Worm (Caenorhabditis elegans): ENCODE results near the gene clec-179.

Gene clec-179

DNA sequence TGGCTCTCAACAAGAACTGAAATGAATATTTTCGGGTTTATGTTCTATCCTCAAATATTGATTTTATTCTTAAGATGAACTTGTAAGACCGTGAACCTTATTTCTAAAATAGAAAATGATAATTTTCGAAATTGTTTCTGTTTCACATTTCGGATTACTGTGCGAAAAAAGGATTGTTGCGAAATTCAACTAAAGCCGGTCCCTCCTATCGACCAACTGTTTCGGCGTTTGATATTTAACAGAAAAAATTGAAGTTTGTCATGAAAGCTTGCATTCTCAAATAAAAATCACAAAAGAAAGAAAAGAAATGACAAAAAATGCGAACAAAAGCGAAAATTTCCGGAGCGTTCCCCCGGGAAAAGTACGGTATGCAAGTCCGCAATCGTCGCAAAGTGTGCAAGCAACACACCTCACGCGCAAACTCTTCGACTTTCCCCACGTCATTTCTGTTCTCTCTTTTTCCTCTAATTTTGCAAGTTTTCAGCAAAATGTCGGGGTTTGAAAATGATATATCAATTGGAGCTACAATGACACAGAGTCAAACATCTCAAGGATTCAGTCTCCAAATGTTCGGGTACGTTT, 35.4 kb downstream of the clec-179 start, which contains the start of gene C34D4.4:
C34D4.4 (plus strand) TSS at position 342 of the 582 bp plus-strand sequence.
- peak; percentile 48 for TF ChIP-seq lin-15B (tag; optimal IDR thresholded peaks at IDR 0.05)
- TF ChIP-seq nhr-43 (tag; optimal IDR thresholded peaks at IDR 0.05; ENCODE audit: poor library complexity, severe bottlenecking), result no peak
- peak; percentile 16 for TF ChIP-seq nhr-25 (tag; optimal IDR thresholded peaks at IDR 0.05)
- peak; percentile 75 for TF ChIP-seq nfya-1 (tag; optimal IDR thresholded peaks at IDR 0.05; ENCODE audit: insufficient read depth)
- peak; percentile 14 for TF ChIP-seq lin-39 (tag; optimal IDR thresholded peaks at IDR 0.05)
- TF ChIP-seq snpc-4 (tag; optimal IDR thresholded peaks at IDR 0.05), result peak; percentile 28
- no peak for TF ChIP-seq ZK546.5 (tag; optimal IDR thresholded peaks at IDR 0.05)
- no peak for TF ChIP-seq unc-62 (GFP tag; optimal IDR thresholded peaks at IDR 0.05)
- TF ChIP-seq hmg-11 (tag; optimal IDR thresholded peaks at IDR 0.05), result peak; percentile 23
- no peak for TF ChIP-seq ceh-16 (tag; optimal IDR thresholded peaks at IDR 0.05)
- peak; percentile 16 for TF ChIP-seq ama-1 (optimal IDR thresholded peaks at IDR 0.05)
- no peak for TF ChIP-seq aly-2 (tag; optimal IDR thresholded peaks at IDR 0.05)

DNA sequence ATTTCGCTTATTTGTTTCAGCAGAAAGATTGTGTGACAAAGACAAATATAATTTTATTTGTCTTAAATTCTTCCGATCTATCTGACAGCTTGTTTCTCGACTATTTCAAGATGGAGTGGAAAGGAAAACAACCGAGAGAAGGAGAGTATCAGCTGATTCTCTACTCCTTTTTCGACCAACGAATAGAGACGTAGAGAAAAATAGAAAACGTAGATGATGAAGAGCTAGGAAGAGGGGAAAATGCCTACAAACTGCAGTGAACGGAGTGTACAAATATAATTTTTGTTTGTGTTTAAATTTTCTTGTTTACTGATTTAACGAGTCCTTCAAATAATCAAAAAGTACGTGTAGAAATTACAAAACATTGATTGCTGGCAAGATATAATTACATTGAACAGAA, 36.8 kb downstream of the clec-179 start:
- TF ChIP-seq ceh-16 (tag; optimal IDR thresholded peaks at IDR 0.05), result no peak
- no peak for TF ChIP-seq unc-39 (tag; optimal IDR thresholded peaks at IDR 0.05)
- TF ChIP-seq lin-39 (tag; optimal IDR thresholded peaks at IDR 0.05), result no peak
- peak; percentile 32 for TF ChIP-seq nfya-1 (tag; optimal IDR thresholded peaks at IDR 0.05; ENCODE audit: insufficient read depth)
- TF ChIP-seq ceh-28 (tag; optimal IDR thresholded peaks at IDR 0.05), result no peak
- TF ChIP-seq nhr-237 (tag; optimal IDR thresholded peaks at IDR 0.05), result no peak
- no peak for TF ChIP-seq nhr-43 (tag; optimal IDR thresholded peaks at IDR 0.05; ENCODE audit: poor library complexity, severe bottlenecking)
- TF ChIP-seq ZK546.5 (tag; optimal IDR thresholded peaks at IDR 0.05), result no peak
- no peak for TF ChIP-seq ama-1 (optimal IDR thresholded peaks at IDR 0.05)
- peak; percentile 90 for TF ChIP-seq pha-4 (tag; optimal IDR thresholded peaks at IDR 0.05)
- TF ChIP-seq snpc-4 (tag; optimal IDR thresholded peaks at IDR 0.05), result peak; percentile 55
- TF ChIP-seq nhr-12 (tag; optimal IDR thresholded peaks at IDR 0.05), result no peak
- TF ChIP-seq nhr-77 (tag; optimal IDR thresholded peaks at IDR 0.05), result no peak
- no peak for TF ChIP-seq ceh-82 (tag; optimal IDR thresholded peaks at IDR 0.05)
- TF ChIP-seq nhr-11 (tag; optimal IDR thresholded peaks at IDR 0.05), result no peak
- peak; percentile 11 for TF ChIP-seq elt-2 (tag; optimal IDR thresholded peaks at IDR 0.05)
- no peak for TF ChIP-seq skn-1 (tag; optimal IDR thresholded peaks at IDR 0.05)
- peak; percentile 33 for TF ChIP-seq hmg-11 (tag; optimal IDR thresholded peaks at IDR 0.05)
- TF ChIP-seq mdl-1 (tag; optimal IDR thresholded peaks at IDR 0.05), result no peak
- no peak for TF ChIP-seq nhr-67 (tag; optimal IDR thresholded peaks at IDR 0.05)
- no peak for TF ChIP-seq sea-2 (GFP tag; optimal IDR thresholded peaks at IDR 0.05)
- TF ChIP-seq nhr-28 (tag; optimal IDR thresholded peaks at IDR 0.05), result no peak
- no peak for TF ChIP-seq mml-1 (tag; optimal IDR thresholded peaks at IDR 0.05)
- TF ChIP-seq fkh-2 (tag; optimal IDR thresholded peaks at IDR 0.05), result no peak
- TF ChIP-seq lin-15B (tag; optimal IDR thresholded peaks at IDR 0.05), result peak; percentile 8
- TF ChIP-seq elt-1 (tag; optimal IDR thresholded peaks at IDR 0.05), result no peak
- no peak for TF ChIP-seq nhr-25 (tag; optimal IDR thresholded peaks at IDR 0.05)
- no peak for TF ChIP-seq egl-27 (tag; optimal IDR thresholded peaks at IDR 0.05)
- no peak for TF ChIP-seq eor-1 (tag; optimal IDR thresholded peaks at IDR 0.05)

DNA sequence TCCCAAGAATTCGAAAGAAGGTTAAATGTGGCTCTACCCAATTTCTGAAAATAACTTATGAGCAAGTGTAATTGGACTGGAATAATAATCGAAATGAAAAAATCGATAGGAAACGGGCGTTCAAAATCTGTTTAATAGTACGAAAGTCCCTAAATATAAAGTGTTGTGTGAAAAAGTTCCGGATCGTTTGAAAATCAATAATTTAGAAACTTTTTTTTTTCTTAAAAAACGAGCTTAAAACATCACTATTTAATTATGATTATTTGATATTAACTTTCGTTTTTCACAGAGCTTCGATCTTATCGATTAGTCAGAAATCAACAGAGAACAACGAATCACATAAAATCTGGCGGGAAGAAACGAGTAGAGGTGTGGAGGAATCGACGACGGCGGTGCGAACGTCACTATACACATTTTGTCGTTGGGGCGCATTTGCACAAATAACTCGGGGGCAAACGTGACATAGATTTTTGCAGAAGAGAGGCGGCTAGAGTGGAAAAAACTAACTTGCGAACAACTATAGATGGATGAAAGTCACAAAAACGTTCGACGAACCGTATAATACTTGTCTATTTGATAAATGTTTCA, 39.7 kb downstream of the clec-179 start, which contains the start of gene hecd-1:
hecd-1 (minus strand) TSS at position 51 of the 588 bp plus-strand sequence.
- TF ChIP-seq nhr-11 (tag; optimal IDR thresholded peaks at IDR 0.05) (no peak), pqm-1 (tag; optimal IDR thresholded peaks at IDR 0.05) (no peak), eor-1 (tag; optimal IDR thresholded peaks at IDR 0.05) (no peak), nhr-25 (tag; optimal IDR thresholded peaks at IDR 0.05) (peak; percentile 7), hmg-11 (tag; optimal IDR thresholded peaks at IDR 0.05) (no peak), lin-15B (tag; optimal IDR thresholded peaks at IDR 0.05) (peak; percentile 30), snpc-4 (tag; optimal IDR thresholded peaks at IDR 0.05) (no peak)

DNA sequence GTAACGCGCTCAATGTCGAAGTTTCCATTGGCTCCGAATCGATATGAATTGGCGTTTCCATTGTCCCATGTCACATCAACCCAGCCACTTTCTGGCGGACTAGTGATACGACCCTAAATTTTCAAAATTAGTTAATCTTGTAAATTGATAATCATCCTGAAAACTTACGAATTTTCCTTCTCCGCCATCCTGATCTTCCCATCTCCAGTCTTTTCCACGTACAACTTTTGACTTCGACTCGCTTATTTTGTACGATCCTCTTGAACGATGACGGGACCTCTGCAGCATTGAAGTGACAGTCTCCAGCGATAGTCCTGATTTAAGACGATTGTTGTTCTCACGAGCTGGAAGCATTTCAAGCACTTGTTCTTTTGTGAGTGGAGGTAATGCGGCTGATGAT, 45.4 kb downstream of the clec-179 start:
- TF ChIP-seq mdl-1 (tag; optimal IDR thresholded peaks at IDR 0.05), result no peak
- TF ChIP-seq elt-2 (tag; optimal IDR thresholded peaks at IDR 0.05), result no peak
- no peak for TF ChIP-seq nhr-43 (tag; optimal IDR thresholded peaks at IDR 0.05; ENCODE audit: poor library complexity, severe bottlenecking)
- no peak for TF ChIP-seq nhr-77 (tag; optimal IDR thresholded peaks at IDR 0.05)
- no peak for TF ChIP-seq pha-4 (tag; optimal IDR thresholded peaks at IDR 0.05)
- TF ChIP-seq ztf-4 (tag; optimal IDR thresholded peaks at IDR 0.05), result no peak
- no peak for TF ChIP-seq fkh-10 (GFP tag; optimal IDR thresholded peaks at IDR 0.05)
- TF ChIP-seq egl-5 (tag; optimal IDR thresholded peaks at IDR 0.05), result no peak
- no peak for TF ChIP-seq zag-1 (tag; optimal IDR thresholded peaks at IDR 0.05)
- no peak for TF ChIP-seq daf-12 (tag; optimal IDR thresholded peaks at IDR 0.05)
- no peak for TF ChIP-seq nhr-28 (tag; optimal IDR thresholded peaks at IDR 0.05)
- no peak for TF ChIP-seq fos-1 (tag; optimal IDR thresholded peaks at IDR 0.05)
- TF ChIP-seq mml-1 (tag; optimal IDR thresholded peaks at IDR 0.05), result no peak
- no peak for TF ChIP-seq eor-1 (tag; optimal IDR thresholded peaks at IDR 0.05)

Data from whole organism, L3 larva.